Worm (Caenorhabditis elegans): ENCODE data around the gene C37E2.3.
"Not testable (repeated sequence)": the region's sequence is repeated elsewhere in the genome, so short reads cannot be mapped to it uniquely, and the experiment has no call there.

DNA sequence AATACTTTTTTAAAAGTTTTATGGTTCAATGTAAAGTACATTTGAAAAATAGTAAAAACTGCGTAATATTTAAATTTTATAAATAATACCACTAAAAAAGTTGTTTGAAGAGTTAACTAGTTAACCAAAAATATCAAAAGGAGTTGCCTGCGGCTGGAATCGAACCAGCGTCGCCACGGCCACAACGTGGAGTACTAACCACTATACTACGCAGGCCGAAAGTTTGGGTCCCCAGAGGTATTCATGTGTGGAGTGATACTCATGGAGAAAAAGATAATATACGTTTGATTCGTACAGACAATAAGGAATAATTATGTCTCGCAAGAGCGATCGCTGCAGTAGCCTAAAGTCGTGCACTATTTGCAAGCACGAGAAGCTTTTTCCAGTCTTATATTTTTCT is 43.5 kb upstream of the C37E2.3 start:
- not testable (repeated sequence) for TF ChIP-seq tra-1 (GFP tag; IDR thresholded peaks at IDR 0.05); nhr-111 (GFP tag; optimal IDR thresholded peaks at IDR 0.05); tag-97 (GFP tag; IDR thresholded peaks at IDR 0.05)

Measured in whole organism, L4 larva.